Worm (Caenorhabditis elegans) whole organism, L4 larva: Measurements from ENCODE around the gene K02D10.2.

Source experiments
- F10B5.3 ChIP-seq: sonication (generic microtip); optimal IDR thresholded peaks from 2 replicates; lab custom pipeline; 2016; ENCODE audit warnings: mild to moderate bottlenecking, missing genetic modification characterization, missing compliant biosample characterization
- F37D6.2 ChIP-seq: sonication (generic microtip); optimal IDR thresholded peaks from 2 replicates; lab custom pipeline; 2016; ENCODE audit warnings: mild to moderate bottlenecking, missing genetic modification characterization, missing compliant biosample characterization
- arid-1 ChIP-seq: fragments of 200-800 bp; sonication (Bioruptor generic); conservative IDR thresholded peaks from 2 replicates; pipeline ENCODE4 v1.3.6; 2022; ENCODE audit warnings: missing genetic modification reagents, missing genetic modification characterization, missing compliant biosample characterization
- ceh-20 ChIP-seq: fragments of 200-800 bp; sonication (Bioruptor generic); IDR thresholded peaks from 2 replicates; pipeline ENCODE4 v1.3.6; 2022; ENCODE audit warnings: missing genetic modification reagents, missing genetic modification characterization, missing compliant biosample characterization
- ceh-32 ChIP-seq: sonication (generic microtip); optimal IDR thresholded peaks from 2 replicates; lab custom pipeline; 2016; ENCODE audit warnings: mild to moderate bottlenecking, missing genetic modification characterization, missing compliant biosample characterization; ENCODE audit not compliant: poor library complexity
- daf-12 ChIP-seq: fragments of 150-350 bp; optimal IDR thresholded peaks from 2 replicates; lab custom pipeline; 2014; ENCODE audit warnings: missing biosample characterization, missing genetic modification reagents, missing genetic modification characterization
- daf-16 ChIP-seq, 3 experiments: sonication (generic microtip); optimal IDR thresholded peaks; 2 replicates each; lab custom pipeline; 2016 to 2017; ENCODE audit warnings: missing genetic modification characterization in 3 of 3, missing genetic modification reagents in 3 of 3, mild to moderate bottlenecking in 2 of 3, missing compliant biosample characterization in 2 of 3, missing biosample characterization in 1 of 3, moderate library complexity in 1 of 3
- daf-19 ChIP-seq: fragments of 200-800 bp; sonication (Bioruptor generic); conservative IDR thresholded peaks from 2 replicates; pipeline ENCODE4 v1.3.6; 2022; ENCODE audit warnings: missing genetic modification characterization, missing compliant biosample characterization
- dmd-8 ChIP-seq: fragments of 200-800 bp; sonication (Bioruptor generic); IDR thresholded peaks from 2 replicates; pipeline ENCODE4 v1.3.6; 2022; ENCODE audit warnings: missing genetic modification characterization, missing compliant biosample characterization
- dpl-1 ChIP-seq: fragments of 150-350 bp; optimal IDR thresholded peaks from 2 replicates; lab custom pipeline; 2014; ENCODE audit warnings: missing biosample characterization, missing genetic modification reagents, missing genetic modification characterization
- duxl-1 ChIP-seq: sonication (generic microtip); optimal IDR thresholded peaks from 2 replicates; lab custom pipeline; 2016; ENCODE audit warnings: mild to moderate bottlenecking, missing genetic modification characterization, moderate library complexity, missing compliant biosample characterization; ENCODE audit not compliant: poor library complexity
- egl-27 ChIP-seq: sonication (generic microtip); optimal IDR thresholded peaks from 3 replicates; lab custom pipeline; 2017; ENCODE audit warnings: missing biosample characterization, missing genetic modification reagents, missing genetic modification characterization
- egl-43 ChIP-seq: fragments of 200-800 bp; sonication (Bioruptor generic); IDR thresholded peaks from 2 replicates; pipeline ENCODE4 v1.3.6; 2022; ENCODE audit warnings: missing genetic modification reagents, missing genetic modification characterization, missing compliant biosample characterization
- gei-8 ChIP-seq: fragments of 200-800 bp; sonication (Bioruptor generic); optimal IDR thresholded peaks from 2 replicates; lab custom pipeline; 2018; ENCODE audit warnings: mild to moderate bottlenecking, missing genetic modification characterization, missing compliant biosample characterization
- hif-1 ChIP-seq, 2 experiments: sonication (generic microtip); optimal IDR thresholded peaks; 2 replicates each; lab custom pipeline; 2016 to 2017; ENCODE audit warnings: missing compliant biosample characterization in 2 of 2, missing genetic modification characterization in 2 of 2, missing genetic modification reagents in 2 of 2, missing genotype in 2 of 2, mild to moderate bottlenecking in 1 of 2
- hlh-11 ChIP-seq: fragments of 200-800 bp; sonication (Bioruptor generic); optimal IDR thresholded peaks from 2 replicates; lab custom pipeline; 2018; ENCODE audit warnings: mild to moderate bottlenecking, missing genetic modification characterization, missing compliant biosample characterization
- hlh-30 ChIP-seq: sonication (generic microtip); optimal IDR thresholded peaks from 2 replicates; lab custom pipeline; 2017; ENCODE audit warnings: antibody characterized with exemption, mild to moderate bottlenecking, missing genetic modification characterization, missing compliant biosample characterization; ENCODE audit not compliant: insufficient read depth
- hmg-1.1 ChIP-seq: fragments of 200-800 bp; sonication (Bioruptor generic); IDR thresholded peaks from 2 replicates; pipeline ENCODE4 v1.3.6; 2022; ENCODE audit warnings: missing genetic modification reagents, missing genetic modification characterization, missing compliant biosample characterization
- lin-1 ChIP-seq: fragments of 200-800 bp; sonication (Bioruptor generic); IDR thresholded peaks from 2 replicates; pipeline ENCODE4 v1.3.6; 2022; ENCODE audit warnings: missing genetic modification reagents, missing genetic modification characterization, missing compliant biosample characterization
- lin-13 ChIP-seq: fragments of 150-350 bp; optimal IDR thresholded peaks from 2 replicates; lab custom pipeline; 2014; ENCODE audit warnings: missing biosample characterization, missing genetic modification reagents, missing genetic modification characterization
- lin-29 ChIP-seq: fragments of 200-800 bp; sonication (Bioruptor generic); IDR thresholded peaks from 2 replicates; pipeline ENCODE4 v1.3.6; 2022; ENCODE audit warnings: missing genetic modification reagents, missing genetic modification characterization, missing compliant biosample characterization
- lin-39 ChIP-seq: fragments of 150-350 bp; optimal IDR thresholded peaks from 2 replicates; lab custom pipeline; 2014; ENCODE audit warnings: missing biosample characterization, missing genetic modification reagents, missing genetic modification characterization
- lir-3 ChIP-seq: sonication (generic microtip); optimal IDR thresholded peaks from 2 replicates; lab custom pipeline; 2016; ENCODE audit warnings: mild to moderate bottlenecking, missing genetic modification characterization, missing compliant biosample characterization
- mdl-1 ChIP-seq, 2 experiments: fragments of 150-350 bp in 1 of 2; sonication (generic microtip) in 1 of 2; optimal IDR thresholded peaks; 2 replicates each; lab custom pipeline; 2014 to 2017; ENCODE audit warnings: missing biosample characterization in 2 of 2, missing genetic modification characterization in 2 of 2
- mes-2 ChIP-seq: sonication (generic microtip); optimal IDR thresholded peaks from 2 replicates; lab custom pipeline; 2016; ENCODE audit warnings: missing genotype, mild to moderate bottlenecking, missing genetic modification characterization, missing compliant biosample characterization; ENCODE audit not compliant: poor library complexity, severe bottlenecking
- mxl-2 ChIP-seq: fragments of 200-800 bp; sonication (Bioruptor generic); conservative IDR thresholded peaks from 2 replicates; pipeline ENCODE4 v1.3.6; 2022; ENCODE audit warnings: missing genetic modification reagents, missing genetic modification characterization, missing compliant biosample characterization
- mxl-3 ChIP-seq: fragments of 200-800 bp; sonication (Bioruptor generic); optimal IDR thresholded peaks from 2 replicates; lab custom pipeline; 2018; ENCODE audit warnings: mild to moderate bottlenecking, missing genetic modification characterization, missing compliant biosample characterization
- nhr-11 ChIP-seq: fragments of 150-350 bp; optimal IDR thresholded peaks from 2 replicates; lab custom pipeline; 2014; ENCODE audit warnings: missing biosample characterization, missing genetic modification characterization
- nhr-237 ChIP-seq: sonication (generic microtip); optimal IDR thresholded peaks from 2 replicates; lab custom pipeline; 2017; ENCODE audit warnings: missing biosample characterization, missing genetic modification characterization
- nhr-25 ChIP-seq: sonication (generic microtip); optimal IDR thresholded peaks from 2 replicates; lab custom pipeline; 2017; ENCODE audit warnings: missing genetic modification characterization, mild to moderate bottlenecking, missing compliant biosample characterization, antibody characterized with exemption, moderate library complexity, borderline replicate concordance; ENCODE audit not compliant: insufficient read depth
- nhr-41 ChIP-seq: fragments of 200-800 bp; sonication (Bioruptor generic); IDR thresholded peaks from 2 replicates; pipeline ENCODE4 v1.3.6; 2022; ENCODE audit warnings: missing genetic modification reagents, missing genetic modification characterization, missing compliant biosample characterization
- nhr-42 ChIP-seq: fragments of 200-800 bp; sonication (Bioruptor generic); IDR thresholded peaks from 2 replicates; pipeline ENCODE4 v1.3.6; 2022; ENCODE audit warnings: missing genetic modification characterization, missing compliant biosample characterization
- nhr-48 ChIP-seq: sonication (generic microtip); optimal IDR thresholded peaks from 2 replicates; lab custom pipeline; 2016; ENCODE audit warnings: mild to moderate bottlenecking, missing genetic modification characterization, missing compliant biosample characterization
- nhr-76 ChIP-seq: fragments of 150-350 bp; optimal IDR thresholded peaks from 2 replicates; lab custom pipeline; 2014; ENCODE audit warnings: missing biosample characterization, missing genetic modification characterization
- pha-4 ChIP-seq, 2 experiments: fragments of 150-350 bp in 1 of 2; fragments of 200-800 bp in 1 of 2; sonication (Bioruptor generic) in 1 of 2; IDR thresholded peaks in 1 of 2; optimal IDR thresholded peaks in 1 of 2; 2 replicates each; pipeline versions ENCODE4 v1.3.6 to Lab custom; 2014 to 2022; ENCODE audit warnings: missing genetic modification characterization in 2 of 2, missing genetic modification reagents in 2 of 2, missing biosample characterization in 1 of 2, missing compliant biosample characterization in 1 of 2
- php-3 ChIP-seq: fragments of 200-800 bp; sonication (Bioruptor generic); IDR thresholded peaks from 2 replicates; pipeline ENCODE4 v1.3.6; 2022; ENCODE audit warnings: missing genetic modification reagents, missing genetic modification characterization, missing compliant biosample characterization
- pqm-1 ChIP-seq: sonication (generic microtip); optimal IDR thresholded peaks from 2 replicates; lab custom pipeline; 2017; ENCODE audit warnings: missing biosample characterization, missing genetic modification characterization
- saeg-2 ChIP-seq: fragments of 200-800 bp; sonication (Bioruptor generic); IDR thresholded peaks from 2 replicates; pipeline ENCODE4 v1.3.6; 2022; ENCODE audit warnings: missing genetic modification reagents, missing genetic modification characterization, missing compliant biosample characterization
- set-16 ChIP-seq: fragments of 200-800 bp; sonication (Bioruptor generic); IDR thresholded peaks from 2 replicates; pipeline ENCODE4 v1.3.6; 2022; ENCODE audit warnings: missing genetic modification reagents, missing genetic modification characterization, missing compliant biosample characterization
- skn-1 ChIP-seq: fragments of 150-350 bp; optimal IDR thresholded peaks from 2 replicates; lab custom pipeline; 2014; ENCODE audit warnings: missing biosample characterization, missing genetic modification characterization
- snpc-4 ChIP-seq: fragments of 150-350 bp; optimal IDR thresholded peaks from 2 replicates; lab custom pipeline; 2014; ENCODE audit warnings: missing biosample characterization, missing genetic modification characterization
- spr-3 ChIP-seq: fragments of 200-800 bp; sonication (Bioruptor generic); optimal IDR thresholded peaks from 2 replicates; lab custom pipeline; 2018; ENCODE audit warnings: mild to moderate bottlenecking, missing genetic modification characterization, missing compliant biosample characterization
- tag-97 ChIP-seq: fragments of 200-800 bp; sonication (Bioruptor generic); IDR thresholded peaks from 2 replicates; pipeline ENCODE4 v1.3.6; 2022; ENCODE audit warnings: missing genetic modification characterization, missing compliant biosample characterization
- unc-130 ChIP-seq: sonication (generic microtip); optimal IDR thresholded peaks from 2 replicates; lab custom pipeline; 2016; ENCODE audit warnings: missing genetic modification reagents, missing genetic modification characterization, missing compliant biosample characterization
- unc-39 ChIP-seq: sonication (generic microtip); optimal IDR thresholded peaks from 2 replicates; lab custom pipeline; 2017; ENCODE audit warnings: missing biosample characterization, missing genetic modification characterization
- vab-7 ChIP-seq: fragments of 200-800 bp; sonication (Bioruptor generic); IDR thresholded peaks from 2 replicates; pipeline ENCODE4 v1.3.6; 2022; ENCODE audit warnings: missing genetic modification reagents, missing genetic modification characterization, missing compliant biosample characterization
- zag-1 ChIP-seq: fragments of 150-350 bp; optimal IDR thresholded peaks from 2 replicates; lab custom pipeline; 2014; ENCODE audit warnings: missing biosample characterization, missing genetic modification characterization
- zip-11 ChIP-seq: fragments of 200-800 bp; sonication (Bioruptor generic); IDR thresholded peaks from 2 replicates; pipeline ENCODE4 v1.3.6; 2022; ENCODE audit warnings: missing genetic modification characterization, missing compliant biosample characterization
- ztf-11 ChIP-seq: fragments of 150-350 bp; optimal IDR thresholded peaks from 2 replicates; lab custom pipeline; 2014; ENCODE audit warnings: missing biosample characterization, missing genetic modification characterization

Gene K02D10.2

DNA sequence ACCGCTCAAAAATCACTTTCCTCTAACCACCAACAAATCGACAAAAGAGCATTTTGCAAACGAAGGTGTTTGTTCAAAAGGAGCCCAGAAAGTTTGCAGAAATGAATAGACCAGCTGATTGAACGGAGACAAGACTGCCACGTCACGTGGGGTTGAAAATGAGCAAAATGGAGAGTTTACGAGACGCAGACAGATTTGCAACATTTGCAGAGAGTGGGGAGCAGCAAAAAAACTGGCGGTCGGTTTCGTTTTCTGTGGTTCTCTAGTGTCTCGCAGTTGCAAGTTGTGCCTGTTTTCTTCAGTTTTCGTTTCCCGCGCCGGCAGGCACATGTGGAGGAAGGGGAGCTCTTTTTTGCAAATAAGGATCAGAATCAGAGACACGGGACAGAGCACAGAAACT lies 14.4 kb upstream of the K02D10.2 start (continued):
- no peak; the same call in 1 of the 2 replicates for TF ChIP-seq pha-4 (GFP tag; IDR thresholded peaks at IDR 0.05; lab: Robert Waterston, UW)
- no peak for TF ChIP-seq pha-4 (tag; optimal IDR thresholded peaks at IDR 0.05; lab: Kevin White, UChicago)
- TF ChIP-seq nhr-76 (tag; lab: Kevin White, UChicago): no peak
- TF ChIP-seq mxl-2 (GFP tag; lab: Robert Waterston, UW): no peak
- no peak for TF ChIP-seq zag-1 (tag; lab: Kevin White, UChicago)
- TF ChIP-seq saeg-2 (GFP tag; lab: Robert Waterston, UW): peak; percentile 75
- TF ChIP-seq duxl-1 (tag; lab: Kevin White, UChicago): peak; percentile 22
- no peak for TF ChIP-seq lir-3 (tag; lab: Kevin White, UChicago)
- peak; percentile 29 for TF ChIP-seq mes-2 (tag; lab: Kevin White, UChicago)
- peak; percentile 92 for TF ChIP-seq hlh-30 (tag; lab: Kevin White, UChicago)
- TF ChIP-seq daf-16 (GFP tag; optimal IDR thresholded peaks at IDR 0.05; lab: Kevin White, UChicago): no peak
- TF ChIP-seq daf-16 (tag; optimal IDR thresholded peaks at IDR 0.05; lab: Kevin White, UChicago): no peak
- TF ChIP-seq gei-8 (GFP tag; lab: Kevin White, UChicago): peak; percentile 78
- TF ChIP-seq php-3: no peak
- TF ChIP-seq hmg-1.1 (GFP tag; lab: Robert Waterston, UW): peak; percentile 56
- peak; percentile 2 to 95 for TF ChIP-seq mdl-1 (tag; optimal IDR thresholded peaks at IDR 0.05; lab: Kevin White, UChicago)
- TF ChIP-seq zip-11 (GFP tag; lab: Robert Waterston, UW): no peak
- no peak for TF ChIP-seq snpc-4 (tag; lab: Kevin White, UChicago)
- TF ChIP-seq egl-27 (tag; lab: Kevin White, UChicago): no peak
- TF ChIP-seq ceh-32 (tag; lab: Kevin White, UChicago): no peak
- peak; percentile 86 for TF ChIP-seq hlh-11
- TF ChIP-seq unc-130 (GFP tag; lab: Kevin White, UChicago): no peak
- no peak for TF ChIP-seq pqm-1
- TF ChIP-seq dpl-1 (GFP tag; lab: Kevin White, UChicago): peak; percentile 31
- no peak for TF ChIP-seq skn-1 (tag; lab: Kevin White, UChicago)
- no peak for TF ChIP-seq nhr-42
- TF ChIP-seq spr-3 (GFP tag; lab: Kevin White, UChicago): no peak
- no peak for TF ChIP-seq lin-29 (GFP tag; lab: Robert Waterston, UW)
- 0 out of 2 replicates have a peak, but pooled peaks have one; percentile 10 for TF ChIP-seq vab-7 (GFP tag; lab: Robert Waterston, UW)
- no peak for TF ChIP-seq lin-13 (GFP tag; lab: Kevin White, UChicago)
- TF ChIP-seq ztf-11 (tag; lab: Kevin White, UChicago): no peak
- TF ChIP-seq lin-1 (GFP tag; lab: Robert Waterston, UW): no peak
- no peak for TF ChIP-seq lin-39 (tag; lab: Kevin White, UChicago)
- TF ChIP-seq dmd-8 (GFP tag; lab: Robert Waterston, UW): no peak
- TF ChIP-seq set-16 (GFP tag; lab: Robert Waterston, UW): no peak
- TF ChIP-seq nhr-48 (tag; lab: Kevin White, UChicago): no peak
- peak; percentile 64 for TF ChIP-seq nhr-11 (tag; lab: Kevin White, UChicago)
- TF ChIP-seq unc-39 (tag; lab: Kevin White, UChicago): no peak
- peak in 1 of 2 experiments; percentile 48 for TF ChIP-seq hif-1 (tag; optimal IDR thresholded peaks at IDR 0.05; lab: Kevin White, UChicago)
- TF ChIP-seq F37D6.2 (tag; lab: Kevin White, UChicago): no peak
- TF ChIP-seq egl-43: 0 out of 2 replicates have a peak, but pooled peaks have one; percentile 62
- no peak for TF ChIP-seq nhr-237 (tag; lab: Kevin White, UChicago)
- no peak for TF ChIP-seq nhr-25 (tag; lab: Kevin White, UChicago)
- TF ChIP-seq tag-97 (GFP tag; lab: Robert Waterston, UW): no peak
- TF ChIP-seq mxl-3 (GFP tag; lab: Kevin White, UChicago): peak; percentile 47
- no peak for TF ChIP-seq daf-19 (GFP tag; lab: Robert Waterston, UW)
- TF ChIP-seq daf-12 (tag; lab: Kevin White, UChicago): no peak
- no peak for TF ChIP-seq nhr-41 (GFP tag; lab: Robert Waterston, UW)
- TF ChIP-seq ceh-20 (GFP tag; lab: Robert Waterston, UW): peak; percentile 76; the same call in 1 of the 2 replicates
- no peak for TF ChIP-seq F10B5.3 (tag; lab: Kevin White, UChicago)
- no peak for TF ChIP-seq arid-1 (GFP tag; lab: Robert Waterston, UW)
